Fruit fly (Drosophila melanogaster): ENCODE results near the gene Fer1.

The Fer1 gene

DNA sequence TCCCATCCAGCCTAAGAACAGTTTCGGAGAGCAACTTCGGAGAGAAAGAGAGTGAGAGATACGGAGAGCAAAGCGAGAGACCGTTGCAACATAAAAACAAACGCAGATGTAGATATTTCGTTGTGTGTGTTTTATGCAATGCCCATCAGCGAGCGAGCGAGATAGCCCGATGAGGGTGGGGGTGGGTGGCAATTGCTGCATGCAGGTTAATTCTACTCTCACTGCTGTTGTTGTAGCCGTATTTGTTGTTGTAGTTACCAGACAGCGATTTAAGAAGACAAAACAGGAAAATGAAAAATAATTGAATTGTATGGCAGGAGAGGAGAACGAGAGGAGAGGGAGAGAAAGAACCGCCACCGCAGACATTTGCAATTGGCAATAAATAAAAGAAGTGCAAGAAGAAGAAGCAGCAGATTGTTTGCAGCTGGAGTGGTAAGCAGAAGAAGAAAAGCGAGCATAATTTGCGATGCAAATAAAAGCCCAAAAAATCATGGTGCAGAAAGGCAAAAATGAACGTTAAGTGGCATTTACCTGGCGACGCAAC, 26.2 kb upstream of the Fer1 start (continued):
- TF ChIP-seq Trl (optimal IDR thresholded peaks at IDR 0.05) (peak; percentile 81 to 96), Trl (GFP tag; optimal IDR thresholded peaks at IDR 0.05) (no peak), CG14667 (GFP tag; IDR thresholded peaks at IDR 0.05) (no peak), CG10366 (GFP tag; IDR thresholded peaks at IDR 0.05) (no peak), CG6175 (GFP tag; IDR thresholded peaks at IDR 0.05) (no peak), Dad (GFP tag; optimal IDR thresholded peaks at IDR 0.05) (no peak), CG1647 (GFP tag; optimal IDR thresholded peaks at IDR 0.05) (no peak), slp2 (GFP tag; optimal IDR thresholded peaks at IDR 0.05) (no peak), CG8089 (GFP tag; optimal IDR thresholded peaks at IDR 0.05) (no peak), TFAM (GFP tag; optimal IDR thresholded peaks at IDR 0.05) (no peak), stc (GFP tag; IDR thresholded peaks at IDR 0.05) (no peak), Hr51 (GFP tag; optimal IDR thresholded peaks at IDR 0.05) (no peak), trh (GFP tag; optimal IDR thresholded peaks at IDR 0.05) (no peak), sc (optimal IDR thresholded peaks at IDR 0.05) (no peak), sc (GFP tag; optimal IDR thresholded peaks at IDR 0.05) (no peak), CG32532 (GFP tag; IDR thresholded peaks at IDR 0.05) (no peak), CG18599 (GFP tag; optimal IDR thresholded peaks at IDR 0.05) (no peak), crol (GFP tag; IDR thresholded peaks at IDR 0.05) (peak; percentile 12; the same call in 1 of the 2 replicates), D19B (GFP tag; optimal IDR thresholded peaks at IDR 0.05) (no peak), Gsc (GFP tag; IDR thresholded peaks at IDR 0.05) (no peak), abd-A (tag; optimal IDR thresholded peaks at IDR 0.05) (no peak), gt (GFP tag; IDR thresholded peaks at IDR 0.05) (no peak), CG9932 (GFP tag; IDR thresholded peaks at IDR 0.05) (no peak), Lpt (GFP tag; optimal IDR thresholded peaks at IDR 0.05) (no peak), CG11456 (GFP tag; IDR thresholded peaks at IDR 0.05) (no peak), CG7987 (GFP tag; optimal IDR thresholded peaks at IDR 0.05) (no peak), CG6683 (GFP tag; optimal IDR thresholded peaks at IDR 0.05) (no peak), Hr39 (optimal IDR thresholded peaks at IDR 0.05) (no peak), sima (GFP tag; optimal IDR thresholded peaks at IDR 0.05) (no peak), lov (optimal IDR thresholded peaks at IDR 0.05) (no peak), lov (GFP tag; IDR thresholded peaks at IDR 0.05) (no peak), otp (GFP tag; IDR thresholded peaks at IDR 0.05) (no peak), Dll (GFP tag; IDR thresholded peaks at IDR 0.05; ENCODE audit: partially characterized antibody) (0 out of 4 replicates have a peak, but pooled peaks have one; percentile 20), fu2 (GFP tag; optimal IDR thresholded peaks at IDR 0.05) (no peak), phol (tag; optimal IDR thresholded peaks at IDR 0.05) (no peak), CG8924 (tag; optimal IDR thresholded peaks at IDR 0.05) (peak; percentile 14), Med (GFP tag) (no peak), stwl (tag; optimal IDR thresholded peaks at IDR 0.05) (no peak), CG15073 (GFP tag; optimal IDR thresholded peaks at IDR 0.05) (no peak), zen (tag; optimal IDR thresholded peaks at IDR 0.05) (peak; percentile 43), CG11247 (GFP tag; IDR thresholded peaks at IDR 0.05) (no peak), CG10321 (GFP tag; IDR thresholded peaks at IDR 0.05) (no peak), Kr (GFP tag; optimal IDR thresholded peaks at IDR 0.05) (peak; percentile 31), z (GFP tag; IDR thresholded peaks at IDR 0.05) (peak; percentile 61; the same call in 1 of the 3 replicates), toy (GFP tag; IDR thresholded peaks at IDR 0.05) (no peak), CG10565 (GFP tag; optimal IDR thresholded peaks at IDR 0.05) (no peak), schlank (tag; optimal IDR thresholded peaks at IDR 0.05) (no peak), CG2875 (GFP tag; optimal IDR thresholded peaks at IDR 0.05) (no peak), bab2 (GFP tag; optimal IDR thresholded peaks at IDR 0.05) (no peak), CG1233 (GFP tag; optimal IDR thresholded peaks at IDR 0.05) (no peak), aop (GFP tag; IDR thresholded peaks at IDR 0.05) (no peak), CG4328 (GFP tag; optimal IDR thresholded peaks at IDR 0.05) (no peak), CG34376 (GFP tag; optimal IDR thresholded peaks at IDR 0.05) (no peak)

Measured in whole organism, embryonic.